Fruit fly (Drosophila melanogaster) whole organism, embryonic: ENCODE results near the gene vers.

Experiments used
- Asciz ChIP-seq: fragments of 200-800 bp; sonication (Bioruptor generic); optimal IDR thresholded peaks from 2 replicates; lab custom pipeline; 2017; ENCODE audit warnings: missing biosample characterization, mild to moderate bottlenecking, missing genetic modification characterization, missing genetic modification reagents
- BtbVII ChIP-seq: fragments of 200-800 bp; sonication (Bioruptor generic); optimal IDR thresholded peaks from 3 replicates; lab custom pipeline; 2017; ENCODE audit warnings: missing biosample characterization, mild to moderate bottlenecking, missing genetic modification characterization
- CG10431 ChIP-seq: fragments of 200-800 bp; sonication (Bioruptor generic); optimal IDR thresholded peaks from 3 replicates; lab custom pipeline; 2018; ENCODE audit warnings: missing biosample characterization, mild to moderate bottlenecking, missing genetic modification characterization
- CG10462 ChIP-seq: fragments of 200-800 bp; sonication (Bioruptor generic); optimal IDR thresholded peaks from 2 replicates; lab custom pipeline; 2016; ENCODE audit warnings: missing biosample characterization, missing genetic modification characterization
- CG12391 ChIP-seq: fragments of 200-800 bp; sonication (Bioruptor generic); optimal IDR thresholded peaks from 3 replicates; lab custom pipeline; 2018; ENCODE audit warnings: missing biosample characterization, mild to moderate bottlenecking, missing genetic modification characterization, moderate library complexity
- CG13296 ChIP-seq: fragments of 200-800 bp; sonication (Bioruptor generic); optimal IDR thresholded peaks from 3 replicates; lab custom pipeline; 2018; ENCODE audit warnings: missing biosample characterization, mild to moderate bottlenecking, missing genetic modification characterization
- CG14441 ChIP-seq: fragments of 200-800 bp; sonication (Bioruptor generic); IDR thresholded peaks from 2 replicates; pipeline ENCODE4 v1.3.6; 2022; ENCODE audit warnings: missing biosample characterization, missing genetic modification characterization
- CG1529 ChIP-seq: fragments of 200-800 bp; sonication (Bioruptor generic); optimal IDR thresholded peaks from 3 replicates; lab custom pipeline; 2018; ENCODE audit warnings: missing biosample characterization, missing genetic modification characterization
- CG15514 ChIP-seq: fragments of 200-800 bp; sonication (Bioruptor generic); optimal IDR thresholded peaks from 3 replicates; lab custom pipeline; 2017; ENCODE audit warnings: missing biosample characterization, missing genetic modification characterization, mild to moderate bottlenecking, moderate library complexity, missing genetic modification reagents
- CG32772 ChIP-seq: fragments of 200-800 bp; sonication (Bioruptor generic); IDR thresholded peaks from 2 replicates; pipeline ENCODE4 v1.3.6; 2022; ENCODE audit warnings: missing biosample characterization, missing genetic modification characterization
- CG3407 ChIP-seq: fragments of 200-800 bp; sonication (Bioruptor generic); optimal IDR thresholded peaks from 2 replicates; lab custom pipeline; 2018; ENCODE audit warnings: missing biosample characterization, mild to moderate bottlenecking, missing genetic modification characterization
- CG7745 ChIP-seq: fragments of 200-800 bp; sonication (Bioruptor generic); optimal IDR thresholded peaks from 2 replicates; lab custom pipeline; 2018; ENCODE audit warnings: missing biosample characterization, mild to moderate bottlenecking, missing genetic modification characterization, moderate library complexity
- CG8281 ChIP-seq: fragments of 200-800 bp; sonication (Bioruptor generic); optimal IDR thresholded peaks from 2 replicates; lab custom pipeline; 2018; ENCODE audit warnings: missing biosample characterization, mild to moderate bottlenecking, missing genetic modification characterization, moderate library complexity
- CG9215 ChIP-seq: fragments of 200-800 bp; sonication (Bioruptor generic); IDR thresholded peaks from 2 replicates; pipeline ENCODE4 v1.3.6; 2022; ENCODE audit warnings: missing biosample characterization, missing genetic modification characterization
- CrebB ChIP-seq: fragments of 200-800 bp; sonication (Bioruptor generic); optimal IDR thresholded peaks from 3 replicates; lab custom pipeline; 2018; ENCODE audit warnings: missing biosample characterization, mild to moderate bottlenecking, missing genetic modification characterization
- E2f2 ChIP-seq: fragments of 200-800 bp; sonication (Bioruptor generic); IDR thresholded peaks from 2 replicates; pipeline ENCODE4 v1.3.6; 2022; ENCODE audit warnings: missing biosample characterization, missing genetic modification characterization
- HLHmδ ChIP-seq: fragments of 200-800 bp; sonication (Bioruptor generic); optimal IDR thresholded peaks from 2 replicates; lab custom pipeline; 2018; ENCODE audit warnings: missing biosample characterization, mild to moderate bottlenecking, missing genetic modification characterization, moderate library complexity
- Hr78 ChIP-seq, 2 experiments: fragments of 200-800 bp in 1 of 2; fragments of >200 bp in 1 of 2; sonication (Bioruptor generic) in 1 of 2; optimal IDR thresholded peaks; 2 replicates each; lab custom pipeline; 2017 to 2019; ENCODE audit warnings: missing biosample characterization in 2 of 2, missing genetic modification characterization in 2 of 2, mild to moderate bottlenecking in 1 of 2, moderate library complexity in 1 of 2
- Jarid2 ChIP-seq: fragments of 200-800 bp; sonication (Bioruptor generic); optimal IDR thresholded peaks from 3 replicates; lab custom pipeline; 2017; ENCODE audit warnings: mild to moderate bottlenecking, missing biosample characterization, missing genetic modification reagents, missing genetic modification characterization
- NC2β ChIP-seq: fragments of 200-800 bp; sonication (Bioruptor generic); optimal IDR thresholded peaks from 2 replicates; lab custom pipeline; 2016; ENCODE audit warnings: missing biosample characterization, missing genetic modification characterization
- Nf-YB ChIP-seq: fragments of 200-800 bp; sonication (Bioruptor generic); optimal IDR thresholded peaks from 3 replicates; lab custom pipeline; 2019; ENCODE audit warnings: missing biosample characterization, mild to moderate bottlenecking, missing genetic modification characterization, moderate library complexity
- PHDP ChIP-seq: fragments of 200-800 bp; sonication (Bioruptor generic); optimal IDR thresholded peaks from 3 replicates; lab custom pipeline; 2018; ENCODE audit warnings: missing biosample characterization, mild to moderate bottlenecking, missing genetic modification characterization, moderate library complexity
- Pdp1 ChIP-seq, 2 experiments: fragments of 200-800 bp; sonication (Bioruptor generic); optimal IDR thresholded peaks; 3 replicates each; lab custom pipeline; 2016; ENCODE audit warnings: missing biosample characterization in 2 of 2, missing genetic modification characterization in 2 of 2, mild to moderate bottlenecking in 1 of 2, moderate library complexity in 1 of 2
- Ravus ChIP-seq: fragments of 200-800 bp; sonication (Bioruptor generic); IDR thresholded peaks from 2 replicates; pipeline ENCODE4 v1.3.6; 2022; ENCODE audit warnings: missing biosample characterization, missing genetic modification characterization
- Rfx ChIP-seq: fragments of 200-800 bp; sonication (Bioruptor generic); IDR thresholded peaks from 2 replicates; pipeline ENCODE4 v1.3.6; 2022; ENCODE audit warnings: missing biosample characterization, missing genetic modification characterization
- amos ChIP-seq: fragments of 200-800 bp; sonication (Bioruptor generic); IDR thresholded peaks from 2 replicates; pipeline ENCODE4 v1.3.6; 2022; ENCODE audit warnings: missing biosample characterization, missing genetic modification characterization; ENCODE audit not compliant: partially characterized antibody
- bcd ChIP-seq: fragments of 200-800 bp; sonication (Bioruptor generic); optimal IDR thresholded peaks from 2 replicates; lab custom pipeline; 2017; ENCODE audit warnings: missing biosample characterization, mild to moderate bottlenecking, missing genetic modification characterization
- br ChIP-seq: fragments of >200 bp; optimal IDR thresholded peaks from 2 replicates; lab custom pipeline; 2017
- cas ChIP-seq: fragments of 200-800 bp; sonication (Bioruptor generic); IDR thresholded peaks from 2 replicates; pipeline ENCODE4 v1.3.6; 2022; ENCODE audit warnings: missing biosample characterization, missing genetic modification characterization
- cato ChIP-seq: fragments of 200-800 bp; sonication (Bioruptor generic); optimal IDR thresholded peaks from 2 replicates; lab custom pipeline; 2016; ENCODE audit warnings: missing biosample characterization, missing genetic modification characterization, borderline replicate concordance
- chif ChIP-seq, 2 experiments: fragments of 200-800 bp; sonication (Bioruptor generic); optimal IDR thresholded peaks; 3 replicates each; lab custom pipeline; 2016; ENCODE audit warnings: missing biosample characterization in 2 of 2, missing genetic modification characterization in 2 of 2
- chm ChIP-seq: fragments of 200-800 bp; sonication (Bioruptor generic); IDR thresholded peaks from 2 replicates; pipeline ENCODE4 v1.3.6; 2022; ENCODE audit warnings: missing biosample characterization, missing genetic modification characterization
- crol ChIP-seq: fragments of 200-800 bp; sonication (Bioruptor generic); IDR thresholded peaks from 2 replicates; pipeline ENCODE4 v1.3.6; 2022; ENCODE audit warnings: missing biosample characterization, missing genetic modification characterization
- crp ChIP-seq, 2 experiments: fragments of 200-800 bp; sonication (Bioruptor generic); optimal IDR thresholded peaks; 2 replicates in 1 of 2; 3 replicates in 1 of 2; lab custom pipeline; 2017; ENCODE audit warnings: missing biosample characterization in 2 of 2, missing genetic modification characterization in 2 of 2, mild to moderate bottlenecking in 1 of 2, moderate library complexity in 1 of 2
- cwo ChIP-seq: fragments of 200-800 bp; sonication (Bioruptor generic); optimal IDR thresholded peaks from 3 replicates; lab custom pipeline; 2017; ENCODE audit warnings: missing biosample characterization, missing genetic modification characterization, mild to moderate bottlenecking, moderate library complexity, missing genetic modification reagents
- dmrt99B ChIP-seq: fragments of 200-800 bp; sonication (Bioruptor generic); optimal IDR thresholded peaks from 2 replicates; lab custom pipeline; 2018; ENCODE audit warnings: missing biosample characterization, mild to moderate bottlenecking, missing genetic modification characterization, moderate library complexity
- dysf ChIP-seq: fragments of 200-800 bp; sonication (Bioruptor generic); IDR thresholded peaks from 3 replicates; pipeline ENCODE4 v1.3.6; 2022; ENCODE audit warnings: missing biosample characterization, missing genetic modification characterization
- fd64A ChIP-seq: fragments of 200-800 bp; sonication (Bioruptor generic); optimal IDR thresholded peaks from 3 replicates; lab custom pipeline; 2018; ENCODE audit warnings: missing biosample characterization, mild to moderate bottlenecking, missing genetic modification characterization
- grau ChIP-seq: fragments of 200-800 bp; optimal IDR thresholded peaks from 3 replicates; lab custom pipeline; 2019; ENCODE audit warnings: missing biosample characterization, mild to moderate bottlenecking, missing genetic modification characterization, moderate library complexity
- ken ChIP-seq: fragments of 200-800 bp; sonication (Bioruptor generic); IDR thresholded peaks from 3 replicates; pipeline ENCODE4 v1.3.6; 2022; ENCODE audit warnings: missing biosample characterization, missing genetic modification characterization
- pb ChIP-seq: fragments of 200-800 bp; sonication (Bioruptor generic); optimal IDR thresholded peaks from 3 replicates; lab custom pipeline; 2016; ENCODE audit warnings: missing biosample characterization, missing genetic modification characterization
- pfk ChIP-seq: fragments of 200-800 bp; sonication (Bioruptor generic); optimal IDR thresholded peaks from 2 replicates; lab custom pipeline; 2018; ENCODE audit warnings: missing biosample characterization, mild to moderate bottlenecking, missing genetic modification characterization, moderate library complexity
- pho ChIP-seq: fragments of 200-800 bp; sonication (Bioruptor generic); optimal IDR thresholded peaks from 2 replicates; lab custom pipeline; 2016; ENCODE audit warnings: missing biosample characterization, missing genetic modification characterization
- sens ChIP-seq: fragments of 200-800 bp; sonication (Bioruptor generic); peaks from one replicate; lab custom pipeline; 2016; ENCODE audit warnings: missing biosample characterization, missing genetic modification characterization
- slbo ChIP-seq: fragments of 200-800 bp; sonication (Bioruptor generic); IDR thresholded peaks from 2 replicates; pipeline ENCODE4 v1.3.6; 2022; ENCODE audit warnings: missing biosample characterization, missing genetic modification characterization
- sqz ChIP-seq: fragments of 200-800 bp; sonication (Bioruptor generic); optimal IDR thresholded peaks from 3 replicates; lab custom pipeline; 2018; ENCODE audit warnings: missing biosample characterization, mild to moderate bottlenecking, missing genetic modification characterization
- tgo ChIP-seq: fragments of 200-800 bp; sonication (Bioruptor generic); IDR thresholded peaks from 3 replicates; pipeline ENCODE4 v1.3.6; 2022; ENCODE audit warnings: missing biosample characterization, missing genetic modification characterization
- usp ChIP-seq: fragments of >200 bp; optimal IDR thresholded peaks from 2 replicates; lab custom pipeline; 2017; ENCODE audit warnings: missing biosample characterization, missing genetic modification characterization
- zfh2 ChIP-seq: fragments of 200-800 bp; sonication (Bioruptor generic); optimal IDR thresholded peaks from 2 replicates; lab custom pipeline; 2016; ENCODE audit warnings: missing biosample characterization, missing genetic modification characterization

vers gene

DNA sequence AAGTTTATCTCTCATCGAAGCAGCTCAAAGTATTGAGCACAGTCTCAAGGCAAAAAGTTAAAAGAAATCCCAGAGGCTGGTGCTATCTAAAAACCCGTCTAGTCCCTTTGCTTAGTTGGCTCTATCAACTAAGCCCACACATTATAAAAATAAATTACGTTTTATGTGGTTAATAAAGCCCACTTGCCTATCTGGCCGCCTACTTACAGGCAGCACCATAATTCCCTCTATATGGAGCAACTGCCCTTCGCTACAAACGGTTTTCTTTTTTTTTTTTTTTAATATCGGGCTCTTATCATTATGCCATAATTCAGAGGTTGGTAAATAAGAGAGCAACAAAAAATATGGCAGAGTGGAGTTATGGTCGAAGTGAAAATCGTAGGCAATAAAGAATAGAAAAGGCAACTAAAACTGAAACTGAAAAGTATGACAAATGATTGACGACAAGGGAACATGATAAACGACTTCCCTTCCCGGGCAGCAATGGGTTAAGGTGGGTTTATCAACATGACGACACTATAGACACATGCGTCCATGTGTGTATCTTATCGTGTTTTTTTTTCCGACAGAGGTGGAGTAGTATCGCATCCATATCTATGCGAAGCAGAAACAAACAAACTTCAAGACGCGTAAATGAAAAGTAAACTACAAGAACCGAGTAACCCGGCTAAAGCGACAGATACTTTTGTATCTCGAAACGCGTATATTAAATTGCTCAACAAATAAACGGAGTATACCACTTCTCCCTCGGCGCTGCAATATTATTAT lies 37.2 kb upstream of the vers start (continued):
- TF ChIP-seq CG12391 (tag; lab: Kevin White, UChicago) (no peak), NC2β (GFP tag; lab: Kevin White, UChicago) (no peak), CrebB (tag; lab: Kevin White, UChicago) (peak; percentile 10), chm (GFP tag; lab: Robert Waterston, UW) (no peak), HLHmδ (GFP tag; lab: Kevin White, UChicago) (peak; percentile 75), pfk (GFP tag; lab: Kevin White, UChicago) (no peak), dmrt99B (tag; lab: Kevin White, UChicago) (no peak), cato (GFP tag; lab: Kevin White, UChicago) (no peak), Rfx (0 out of 2 replicates have a peak, but pooled peaks have one; percentile 18), CG13296 (GFP tag; lab: Kevin White, UChicago) (peak; percentile 31), br (lab: Kevin White, UChicago) (no peak), sens (peak; percentile 16), Pdp1 (GFP tag; optimal IDR thresholded peaks at IDR 0.05; lab: Kevin White, UChicago) (peak in 1 of 2 experiments; percentile 61), CG32772 (no peak), E2f2 (GFP tag; lab: Robert Waterston, UW) (peak; percentile 15; the same call in 1 of the 2 replicates), crp (GFP tag; optimal IDR thresholded peaks at IDR 0.05; lab: Kevin White, UChicago) (no peak), pho (GFP tag; lab: Kevin White, UChicago) (no peak), Hr78 (GFP tag; optimal IDR thresholded peaks at IDR 0.05; lab: Kevin White, UChicago) (peak in 1 of 2 experiments; percentile 0), chif (GFP tag; optimal IDR thresholded peaks at IDR 0.05; lab: Kevin White, UChicago) (no peak), grau (tag; lab: Kevin White, UChicago) (no peak), CG9215 (GFP tag; lab: Robert Waterston, UW) (no peak), slbo (GFP tag; lab: Robert Waterston, UW) (0 out of 2 replicates have a peak, but pooled peaks have one; percentile 12), CG3407 (no peak), BtbVII (peak; percentile 43), CG15514 (GFP tag; lab: Kevin White, UChicago) (peak; percentile 23), ken (GFP tag; lab: Robert Waterston, UW) (no peak), zfh2 (GFP tag; lab: Kevin White, UChicago) (no peak), crol (no peak), tgo (GFP tag; lab: Robert Waterston, UW) (no peak), CG10462 (GFP tag; lab: Kevin White, UChicago) (no peak), dysf (GFP tag; lab: Robert Waterston, UW) (no peak), Ravus (GFP tag; lab: Robert Waterston, UW) (no peak), usp (GFP tag; lab: Kevin White, UChicago) (no peak), Asciz (GFP tag; lab: Kevin White, UChicago) (peak; percentile 0), sqz (no peak), fd64A (GFP tag; lab: Kevin White, UChicago) (peak; percentile 53), CG10431 (GFP tag; lab: Kevin White, UChicago) (peak; percentile 62), amos (GFP tag; lab: Robert Waterston, UW) (no peak), Nf-YB (GFP tag; lab: Kevin White, UChicago) (no peak), CG8281 (tag; lab: Kevin White, UChicago) (peak; percentile 65), pb (GFP tag; lab: Kevin White, UChicago) (no peak), CG14441 (GFP tag; lab: Robert Waterston, UW) (no peak), CG7745 (tag; lab: Kevin White, UChicago) (peak; percentile 34), PHDP (tag; lab: Kevin White, UChicago) (peak; percentile 13), cas (GFP tag; lab: Robert Waterston, UW) (no peak), Jarid2 (GFP tag; lab: Kevin White, UChicago) (peak; percentile 34), CG1529 (peak; percentile 4), bcd (GFP tag; lab: Kevin White, UChicago) (no peak), cwo (GFP tag; lab: Kevin White, UChicago) (no peak)
